Worm (Caenorhabditis elegans): ENCODE measurements around the gene Y53F4B.36.

- TF ChIP-seq nhr-76 (tag; optimal IDR thresholded peaks at IDR 0.05): no peak
- TF ChIP-seq blmp-1 (tag; optimal IDR thresholded peaks at IDR 0.05): no peak
- no peak for TF ChIP-seq lin-35 (GFP tag; optimal IDR thresholded peaks at IDR 0.05)
- no peak for TF ChIP-seq zag-1 (tag; optimal IDR thresholded peaks at IDR 0.05)
- TF ChIP-seq fkh-10 (GFP tag; optimal IDR thresholded peaks at IDR 0.05): no peak
- no peak for TF ChIP-seq pag-3 (tag; optimal IDR thresholded peaks at IDR 0.05; ENCODE audit: borderline replicate concordance, insufficient read depth)
- TF ChIP-seq tbx-2 (tag; optimal IDR thresholded peaks at IDR 0.05): no peak
- TF ChIP-seq ztf-11 (tag; optimal IDR thresholded peaks at IDR 0.05): no peak
Observed at ce11 chrII:15226805-15227204, 51.1 kb downstream of the Y53F4B.36 start.

Measured in whole organism, L1 larva.